Fruit fly (Drosophila melanogaster) whole organism, wandering third instar larva: ENCODE data around the gene CG42714.

Experiments
- Abd-B ChIP-seq: fragments of >200 bp; optimal IDR thresholded peaks from 2 replicates; lab custom pipeline; 2017; ENCODE audit warnings: missing biosample characterization, missing genetic modification characterization
- CG9705 ChIP-seq: fragments of 200-800 bp; sonication (Bioruptor generic); optimal IDR thresholded peaks from 2 replicates; lab custom pipeline; 2018; ENCODE audit warnings: missing biosample characterization, mild to moderate bottlenecking, missing genetic modification characterization
- CrebA ChIP-seq: fragments of 200-800 bp; sonication (Bioruptor generic); optimal IDR thresholded peaks from 2 replicates; lab custom pipeline; 2016; ENCODE audit warnings: missing biosample characterization, mild to moderate bottlenecking, missing genetic modification characterization, borderline replicate concordance
- Dif ChIP-seq: fragments of 200-275, 200-300 bp; sonication (Bioruptor generic); optimal IDR thresholded peaks from 2 replicates; lab custom pipeline; 2018; ENCODE audit warnings: missing biosample characterization, missing genetic modification characterization; ENCODE audit not compliant: partially characterized antibody
- Hr78 ChIP-seq: fragments of >200 bp; optimal IDR thresholded peaks from 2 replicates; lab custom pipeline; 2017; ENCODE audit warnings: missing biosample characterization, missing genetic modification characterization
- Myc ChIP-seq: fragments of >200 bp; optimal IDR thresholded peaks from 2 replicates; lab custom pipeline; 2017
- brk ChIP-seq: fragments of 200-800 bp; sonication (Bioruptor generic); optimal IDR thresholded peaks from 2 replicates; lab custom pipeline; 2016; ENCODE audit warnings: missing biosample characterization, mild to moderate bottlenecking, missing genetic modification characterization
- h ChIP-seq: fragments of 200-800 bp; sonication (Bioruptor generic); optimal IDR thresholded peaks from 3 replicates; lab custom pipeline; 2016; ENCODE audit warnings: missing biosample characterization, mild to moderate bottlenecking, missing genetic modification characterization
- sage ChIP-seq: fragments of 200-800 bp; sonication (Bioruptor generic); optimal IDR thresholded peaks from 2 replicates; lab custom pipeline; 2016; ENCODE audit warnings: missing biosample characterization, mild to moderate bottlenecking, missing genetic modification characterization
- woc ChIP-seq: sonication (Bioruptor generic); optimal IDR thresholded peaks from 2 replicates; lab custom pipeline; 2016; ENCODE audit warnings: missing biosample characterization, mild to moderate bottlenecking, missing genetic modification characterization

DNA sequence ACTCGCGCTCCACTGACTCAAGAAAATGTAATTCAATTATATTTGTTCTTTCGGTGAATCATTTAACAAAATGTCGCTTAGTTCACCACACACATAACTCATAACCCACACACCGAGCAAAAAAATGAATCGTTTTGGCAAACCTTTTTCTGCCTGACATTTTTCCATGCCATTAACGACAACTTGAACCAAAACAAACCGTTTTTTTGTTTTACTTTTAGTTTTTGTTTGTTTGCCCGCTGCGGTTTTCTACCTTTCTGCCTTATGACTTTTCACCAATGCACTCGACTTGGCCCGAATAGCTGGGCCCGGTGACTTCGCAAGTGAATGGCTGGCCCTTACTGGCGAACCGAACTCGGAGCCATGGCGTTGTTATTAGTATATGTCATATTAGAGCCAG is 33.7 kb upstream of the CG42714 start:
- TF ChIP-seq brk (GFP tag; lab: Kevin White, UChicago) = no peak
- TF ChIP-seq CrebA (GFP tag; lab: Kevin White, UChicago) = no peak
- no peak for TF ChIP-seq woc (GFP tag; lab: Kevin White, UChicago)
- no peak for TF ChIP-seq Myc (lab: Kevin White, UChicago)
- TF ChIP-seq Hr78 = no peak
- TF ChIP-seq Dif (GFP tag; lab: Kevin White, UChicago) = no peak
- TF ChIP-seq CG9705 (GFP tag; lab: Kevin White, UChicago) = no peak
- no peak for TF ChIP-seq sage (GFP tag; lab: Kevin White, UChicago)
- no peak for TF ChIP-seq Abd-B
- TF ChIP-seq h (GFP tag; lab: Kevin White, UChicago) = no peak
